Worm (Caenorhabditis elegans): ENCODE results near the gene nhr-209.

DNA sequence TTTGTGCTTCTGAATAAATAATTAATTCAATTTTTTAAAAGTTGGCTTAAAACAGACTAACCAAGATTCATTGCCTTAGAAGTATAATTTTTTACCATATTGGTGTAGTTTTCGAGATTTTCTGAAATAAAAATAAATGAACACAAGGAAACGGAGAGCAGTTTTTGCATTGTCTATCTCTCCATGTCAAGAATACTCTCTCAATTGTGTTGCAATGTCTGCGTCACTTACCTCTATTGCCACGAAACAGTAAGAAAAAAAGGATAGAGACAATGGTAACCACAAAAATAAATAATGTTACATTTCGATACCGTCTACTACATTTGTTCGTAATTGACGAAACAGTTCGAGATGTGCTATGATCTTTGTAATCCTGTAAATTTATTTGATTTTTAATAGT, 15.0 kb upstream of the nhr-209 start, which contains the start of gene R07B7.10:
- TF ChIP-seq sptf-1 (tag; optimal IDR thresholded peaks at IDR 0.05) (no peak), nhr-28 (tag; optimal IDR thresholded peaks at IDR 0.05) (no peak), lin-32 (GFP tag; optimal IDR thresholded peaks at IDR 0.05) (no peak), nhr-12 (tag; optimal IDR thresholded peaks at IDR 0.05) (no peak), nhr-237 (tag; optimal IDR thresholded peaks at IDR 0.05) (no peak)
